Fruit fly (Drosophila melanogaster): Measurements from ENCODE around the gene spz3.

Gene spz3

dm6 chr2L:7922088-7922487 lies 42.7 kb upstream of the spz3 start:
- TF ChIP-seq fd96Ca (GFP tag; IDR thresholded peaks at IDR 0.05) (0 out of 3 replicates have a peak, but pooled peaks have one; percentile 23), CG17806 (tag; optimal IDR thresholded peaks at IDR 0.05) (no peak), EcR (GFP tag; optimal IDR thresholded peaks at IDR 0.05) (no peak)

DNA sequence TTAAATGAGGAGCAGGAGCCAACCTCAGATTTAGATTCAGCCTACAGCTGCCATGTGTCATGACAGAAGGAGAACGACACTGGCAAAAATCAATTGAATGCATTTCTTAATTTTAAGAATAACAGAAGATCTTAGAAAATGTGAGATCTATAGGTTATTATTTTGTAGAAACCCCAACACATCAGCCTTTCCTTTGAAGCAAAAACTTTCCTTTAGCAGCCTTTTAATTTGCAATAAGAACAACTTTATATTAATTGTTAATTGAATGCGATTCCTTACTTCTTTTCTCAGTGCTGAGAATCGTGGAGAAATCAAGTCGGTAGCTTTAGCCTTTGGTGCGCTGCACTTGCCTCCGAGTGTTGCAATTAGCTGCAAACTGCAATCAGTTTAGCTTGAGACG lies 41.2 kb upstream of the spz3 start:
- TF ChIP-seq Pif1B (GFP tag; optimal IDR thresholded peaks at IDR 0.05) (no peak), CG9948 (tag; optimal IDR thresholded peaks at IDR 0.05) (peak; percentile 22), CG34367 (tag; optimal IDR thresholded peaks at IDR 0.05) (no peak), EcR (GFP tag; optimal IDR thresholded peaks at IDR 0.05) (no peak), CG8301 (tag; optimal IDR thresholded peaks at IDR 0.05) (peak; percentile 49), fd96Ca (GFP tag; IDR thresholded peaks at IDR 0.05) (no peak), CG13204 (GFP tag; optimal IDR thresholded peaks at IDR 0.05) (no peak), CG15710 (tag; optimal IDR thresholded peaks at IDR 0.05) (no peak), rn (GFP tag; IDR thresholded peaks at IDR 0.05) (no peak), gl (tag; optimal IDR thresholded peaks at IDR 0.05) (no peak), CG4496 (GFP tag; IDR thresholded peaks at IDR 0.05) (no peak), CG8159 (tag; optimal IDR thresholded peaks at IDR 0.05) (no peak), Snoo (tag; optimal IDR thresholded peaks at IDR 0.05) (no peak), CG14655 (GFP tag; optimal IDR thresholded peaks at IDR 0.05) (peak; percentile 68), Pif1A (GFP tag; optimal IDR thresholded peaks at IDR 0.05) (peak; percentile 3), CG12605 (GFP tag; IDR thresholded peaks at IDR 0.05) (no peak), Ets98B (GFP tag; IDR thresholded peaks at IDR 0.05) (no peak), D1 (tag; optimal IDR thresholded peaks at IDR 0.05) (no peak), CG17806 (tag; optimal IDR thresholded peaks at IDR 0.05) (no peak)

- TF ChIP-seq CG10348 (GFP tag; IDR thresholded peaks at IDR 0.05) (peak; percentile 52; the same call in 1 of the 2 replicates), CG12605 (GFP tag; IDR thresholded peaks at IDR 0.05) (no peak), fd96Ca (GFP tag; IDR thresholded peaks at IDR 0.05) (no peak), Ets98B (GFP tag; IDR thresholded peaks at IDR 0.05) (peak; percentile 55; the same call in 1 of the 2 replicates), CG32121 (GFP tag; IDR thresholded peaks at IDR 0.05) (peak; percentile 50; the same call in 1 of the 2 replicates), CG8301 (tag; optimal IDR thresholded peaks at IDR 0.05) (peak; percentile 25), CG9948 (tag; optimal IDR thresholded peaks at IDR 0.05) (no peak), CG15710 (tag; optimal IDR thresholded peaks at IDR 0.05) (peak; percentile 2), Pif1A (GFP tag; optimal IDR thresholded peaks at IDR 0.05) (peak; percentile 41), CG14655 (GFP tag; optimal IDR thresholded peaks at IDR 0.05) (peak; percentile 24)
These were observed 39.4 kb upstream of the spz3 start for dm6 chr2L:7918770-7919169.

- TF ChIP-seq Pif1A (GFP tag; optimal IDR thresholded peaks at IDR 0.05) (peak; percentile 66), D1 (tag; optimal IDR thresholded peaks at IDR 0.05) (peak; percentile 29), CG32121 (GFP tag; IDR thresholded peaks at IDR 0.05) (peak; percentile 71), CG12605 (GFP tag; IDR thresholded peaks at IDR 0.05) (peak; percentile 73), rn (GFP tag; IDR thresholded peaks at IDR 0.05) (peak; percentile 75), gl (tag; optimal IDR thresholded peaks at IDR 0.05) (peak; percentile 43), fd96Ca (GFP tag; IDR thresholded peaks at IDR 0.05) (peak; percentile 80), CG9948 (tag; optimal IDR thresholded peaks at IDR 0.05) (peak; percentile 76), CG17806 (tag; optimal IDR thresholded peaks at IDR 0.05) (peak; percentile 65), CG4496 (GFP tag; IDR thresholded peaks at IDR 0.05) (peak; percentile 89), Ets98B (GFP tag; IDR thresholded peaks at IDR 0.05) (peak; percentile 79), CG34367 (tag; optimal IDR thresholded peaks at IDR 0.05) (peak; percentile 93), Pif1B (GFP tag; optimal IDR thresholded peaks at IDR 0.05) (no peak), CG8301 (tag; optimal IDR thresholded peaks at IDR 0.05) (peak; percentile 40), CG10348 (GFP tag; IDR thresholded peaks at IDR 0.05) (peak; percentile 61; the same call in 1 of the 2 replicates), CG8159 (tag; optimal IDR thresholded peaks at IDR 0.05) (peak; percentile 80), CG13204 (GFP tag; optimal IDR thresholded peaks at IDR 0.05) (peak; percentile 88), CG15710 (tag; optimal IDR thresholded peaks at IDR 0.05) (peak; percentile 94), Snoo (tag; optimal IDR thresholded peaks at IDR 0.05) (peak; percentile 96), EcR (GFP tag; optimal IDR thresholded peaks at IDR 0.05) (peak; percentile 32), CG14655 (GFP tag; optimal IDR thresholded peaks at IDR 0.05) (peak; percentile 62)
These were observed 37.0 kb upstream of the spz3 start for dm6 chr2L:7916368-7916767.

DNA sequence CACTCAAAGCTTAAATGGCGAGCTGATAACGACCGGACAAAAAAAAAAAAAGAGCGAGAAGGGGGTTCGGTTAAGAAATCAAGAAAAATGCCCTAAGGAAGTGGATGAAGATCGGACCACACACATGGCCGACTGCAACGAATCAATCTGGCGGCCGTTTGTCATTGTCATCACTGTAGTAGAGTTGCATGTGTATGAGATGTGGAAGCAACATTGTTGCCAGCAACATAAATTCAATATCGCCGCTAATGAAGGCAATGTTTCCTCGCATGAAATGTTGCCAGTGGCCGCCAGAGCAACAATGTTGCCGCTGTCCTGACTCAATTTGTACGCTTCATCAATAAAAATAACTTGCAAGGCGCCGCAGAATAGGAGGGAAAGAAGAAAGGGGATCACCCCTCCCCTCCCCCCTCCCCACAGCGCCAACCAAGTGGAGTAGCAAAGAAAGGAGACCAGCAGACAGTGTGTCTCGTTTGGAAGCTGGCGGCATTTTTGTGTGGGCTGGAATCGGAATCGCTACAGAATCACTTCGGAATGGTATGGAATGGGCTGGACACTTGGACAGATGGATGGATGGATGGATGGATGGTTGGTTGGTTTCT lies 35.7 kb upstream of the spz3 start:
- TF ChIP-seq gl (tag; optimal IDR thresholded peaks at IDR 0.05) (no peak), Pif1B (GFP tag; optimal IDR thresholded peaks at IDR 0.05) (no peak), CG34367 (tag; optimal IDR thresholded peaks at IDR 0.05) (no peak), CG13204 (GFP tag; optimal IDR thresholded peaks at IDR 0.05) (peak; percentile 52), CG32121 (GFP tag; IDR thresholded peaks at IDR 0.05) (no peak), CG4496 (GFP tag; IDR thresholded peaks at IDR 0.05) (no peak), CG12605 (GFP tag; IDR thresholded peaks at IDR 0.05) (peak; percentile 33; the same call in 1 of the 2 replicates), Snoo (tag; optimal IDR thresholded peaks at IDR 0.05) (peak; percentile 31), CG9948 (tag; optimal IDR thresholded peaks at IDR 0.05) (no peak), fd96Ca (GFP tag; IDR thresholded peaks at IDR 0.05) (no peak), CG8301 (tag; optimal IDR thresholded peaks at IDR 0.05) (peak; percentile 10), CG17806 (tag; optimal IDR thresholded peaks at IDR 0.05) (no peak), CG8159 (tag; optimal IDR thresholded peaks at IDR 0.05) (no peak), CG15710 (tag; optimal IDR thresholded peaks at IDR 0.05) (no peak), EcR (GFP tag; optimal IDR thresholded peaks at IDR 0.05) (peak; percentile 51), Ets98B (GFP tag; IDR thresholded peaks at IDR 0.05) (no peak), rn (GFP tag; IDR thresholded peaks at IDR 0.05) (0 out of 2 replicates have a peak, but pooled peaks have one; percentile 27), CG14655 (GFP tag; optimal IDR thresholded peaks at IDR 0.05) (no peak), D1 (tag; optimal IDR thresholded peaks at IDR 0.05) (no peak), Pif1A (GFP tag; optimal IDR thresholded peaks at IDR 0.05) (no peak), CG10348 (GFP tag; IDR thresholded peaks at IDR 0.05) (no peak)

Data from whole organism, pupa.